Fruit fly (Drosophila melanogaster): ENCODE measurements around the gene mdy.

dm6 chr2L:16845179-16845578 lies 28.7 kb downstream of the mdy start:
- TF ChIP-seq psq (optimal IDR thresholded peaks at IDR 0.05), result no peak
- no peak for TF ChIP-seq CG8478 (optimal IDR thresholded peaks at IDR 0.05)
- TF ChIP-seq Dll (optimal IDR thresholded peaks at IDR 0.05), result no peak
